Worm (Caenorhabditis elegans): Measurements from ENCODE around the gene R09F10.1.

DNA sequence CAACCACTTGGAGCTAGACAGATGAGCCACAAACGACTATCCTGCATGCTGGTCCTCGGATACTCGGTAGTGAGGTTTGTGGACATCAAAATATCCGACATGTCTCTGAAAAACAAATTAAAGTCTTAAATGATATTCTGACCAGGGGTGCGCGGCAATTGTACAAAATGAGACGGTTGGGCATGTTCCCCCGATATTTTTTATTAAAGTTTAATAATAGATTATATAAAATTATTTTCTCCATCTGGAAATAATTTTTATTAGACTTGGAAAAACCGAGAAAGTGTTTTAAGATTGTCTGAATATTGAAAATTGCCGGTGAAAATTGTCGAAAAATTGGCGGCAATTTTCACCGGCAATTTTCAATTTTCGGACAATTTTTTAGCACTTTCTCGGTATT is 4.4 kb downstream of the R09F10.1 start, which contains the start of gene F55E10.4:
- no peak for TF ChIP-seq him-1 (tag; optimal IDR thresholded peaks at IDR 0.05)
- TF ChIP-seq W03F9.2 (tag; optimal IDR thresholded peaks at IDR 0.05): no peak

Measured in whole organism, L4/young adult.